Fruit fly (Drosophila melanogaster) whole organism, prepupa: ENCODE measurements around the gene CG42238.

ENCODE experiments used
- Blimp-1 ChIP-seq: fragments of 200-800 bp; sonication (Bioruptor generic); optimal IDR thresholded peaks from 3 replicates; lab custom pipeline; 2017; ENCODE audit warnings: missing biosample characterization, missing genetic modification characterization, mild to moderate bottlenecking, moderate library complexity, missing genetic modification reagents
- CG10631 ChIP-seq: fragments of 200-800 bp; sonication (Bioruptor generic); optimal IDR thresholded peaks from 2 replicates; lab custom pipeline; 2016; ENCODE audit warnings: missing biosample characterization, missing genetic modification characterization
- CG10669 ChIP-seq: fragments of 200-800 bp; sonication (Bioruptor generic); optimal IDR thresholded peaks from 3 replicates; lab custom pipeline; 2018; ENCODE audit warnings: missing biosample characterization, mild to moderate bottlenecking, missing genetic modification characterization, moderate library complexity
- CG11294 ChIP-seq: fragments of 200-800 bp; sonication (Bioruptor generic); IDR thresholded peaks from 2 replicates; pipeline ENCODE4 v1.3.6; 2022; ENCODE audit warnings: missing biosample characterization, missing genetic modification characterization
- CG11762 ChIP-seq: fragments of 200-800 bp; sonication (Bioruptor generic); optimal IDR thresholded peaks from 3 replicates; lab custom pipeline; 2016; ENCODE audit warnings: missing biosample characterization, missing genetic modification characterization; ENCODE audit not compliant: insufficient read depth
- CG15336 ChIP-seq: fragments of 200-800 bp; sonication (Bioruptor generic); IDR thresholded peaks from 2 replicates; pipeline ENCODE4 v1.3.6; 2022; ENCODE audit warnings: missing biosample characterization, missing genetic modification characterization
- CG3032 ChIP-seq: fragments of 200-800 bp; optimal IDR thresholded peaks from 2 replicates; lab custom pipeline; 2019; ENCODE audit warnings: missing biosample characterization, mild to moderate bottlenecking, missing genetic modification characterization, moderate library complexity
- CG32006 ChIP-seq: fragments of 200-800 bp; sonication (Bioruptor generic); optimal IDR thresholded peaks from 3 replicates; lab custom pipeline; 2017; ENCODE audit warnings: missing biosample characterization, mild to moderate bottlenecking, missing genetic modification characterization
- CG34406 ChIP-seq: fragments of 200-800 bp; sonication (Bioruptor generic); optimal IDR thresholded peaks from 3 replicates; lab custom pipeline; 2016; ENCODE audit warnings: missing biosample characterization, missing genetic modification characterization
- CG3919 ChIP-seq: fragments of 200-800 bp; sonication (Bioruptor generic); optimal IDR thresholded peaks from 3 replicates; lab custom pipeline; 2016; ENCODE audit warnings: missing biosample characterization, missing genetic modification characterization
- CG4318 ChIP-seq: fragments of 200-800 bp; sonication (Bioruptor generic); optimal IDR thresholded peaks from 3 replicates; lab custom pipeline; 2017; ENCODE audit warnings: missing biosample characterization, mild to moderate bottlenecking, missing genetic modification characterization
- CG6163 ChIP-seq: fragments of 200-800 bp; sonication (Bioruptor generic); IDR thresholded peaks from 3 replicates; pipeline ENCODE4 v1.3.6; 2022; ENCODE audit warnings: missing biosample characterization, missing genetic modification characterization
- CG6792 ChIP-seq: fragments of 200-800 bp; sonication (Bioruptor generic); optimal IDR thresholded peaks from 3 replicates; lab custom pipeline; 2016; ENCODE audit warnings: missing biosample characterization, missing genetic modification characterization
- CG6808 ChIP-seq: fragments of 200-800 bp; sonication (Bioruptor generic); optimal IDR thresholded peaks from 3 replicates; lab custom pipeline; 2017; ENCODE audit warnings: missing biosample characterization, missing genetic modification characterization, mild to moderate bottlenecking, moderate library complexity, missing genetic modification reagents
- CG7368 ChIP-seq: fragments of 200-800 bp; sonication (Bioruptor generic); optimal IDR thresholded peaks from 3 replicates; lab custom pipeline; 2016; ENCODE audit warnings: missing biosample characterization, missing genetic modification characterization
- CG8119 ChIP-seq: fragments of 200-800 bp; sonication (Bioruptor generic); IDR thresholded peaks from 3 replicates; pipeline ENCODE4 v1.3.6; 2022; ENCODE audit warnings: missing biosample characterization, missing genetic modification characterization
- CG8319 ChIP-seq: fragments of 200-800 bp; sonication (Bioruptor generic); optimal IDR thresholded peaks from 3 replicates; lab custom pipeline; 2016; ENCODE audit warnings: missing biosample characterization, missing genetic modification characterization
- CG9139 ChIP-seq: fragments of 200-800 bp; sonication (Bioruptor generic); optimal IDR thresholded peaks from 3 replicates; lab custom pipeline; 2017; ENCODE audit warnings: missing biosample characterization, mild to moderate bottlenecking, missing genetic modification characterization
- Eip75B ChIP-seq: fragments of 200-800 bp; sonication (Bioruptor generic); optimal IDR thresholded peaks from 3 replicates; lab custom pipeline; 2016; ENCODE audit warnings: missing biosample characterization, missing genetic modification characterization
- Eip93F ChIP-seq: fragments of 200-800 bp; sonication (Bioruptor generic); optimal IDR thresholded peaks from 2 replicates; lab custom pipeline; 2016; ENCODE audit warnings: missing biosample characterization, mild to moderate bottlenecking, missing genetic modification characterization
- Ets21C ChIP-seq: fragments of 200-800 bp; sonication (Bioruptor generic); optimal IDR thresholded peaks from 3 replicates; lab custom pipeline; 2016; ENCODE audit warnings: missing biosample characterization, missing genetic modification characterization
- Ets96B ChIP-seq: fragments of 200-800 bp; optimal IDR thresholded peaks from 2 replicates; lab custom pipeline; 2019; ENCODE audit warnings: missing biosample characterization, mild to moderate bottlenecking, missing genetic modification characterization, moderate library complexity
- Gug ChIP-seq: fragments of 200-800 bp; sonication (Bioruptor generic); IDR thresholded peaks from 2 replicates; pipeline ENCODE4 v1.3.6; 2022; ENCODE audit warnings: missing biosample characterization, missing genetic modification characterization
- Hr39 ChIP-seq: fragments of 200-800 bp; sonication (Bioruptor generic); optimal IDR thresholded peaks from 2 replicates; lab custom pipeline; 2016; ENCODE audit warnings: missing biosample characterization, missing genetic modification characterization
- Hr4 ChIP-seq: fragments of 200-800 bp; sonication (Bioruptor generic); optimal IDR thresholded peaks from 3 replicates; lab custom pipeline; 2016; ENCODE audit warnings: missing biosample characterization, missing genetic modification characterization
- Lpt ChIP-seq: fragments of 200-800 bp; sonication (Bioruptor generic); optimal IDR thresholded peaks from 3 replicates; lab custom pipeline; 2016; ENCODE audit warnings: missing biosample characterization, missing genetic modification characterization
- Met ChIP-seq: fragments of 200-800 bp; sonication (Bioruptor generic); optimal IDR thresholded peaks from 3 replicates; lab custom pipeline; 2016; ENCODE audit warnings: missing biosample characterization, missing genetic modification characterization
- OdsH ChIP-seq: fragments of 200-800 bp; sonication (Bioruptor generic); optimal IDR thresholded peaks from 3 replicates; lab custom pipeline; 2016; ENCODE audit warnings: missing biosample characterization, missing genetic modification characterization
- Smox ChIP-seq: fragments of 200-800 bp; sonication (Bioruptor generic); optimal IDR thresholded peaks from 3 replicates; lab custom pipeline; 2016; ENCODE audit warnings: missing biosample characterization, missing genetic modification characterization
- Sox102F ChIP-seq: fragments of 200-800 bp; sonication (Bioruptor generic); optimal IDR thresholded peaks from 2 replicates; lab custom pipeline; 2016; ENCODE audit warnings: missing biosample characterization, mild to moderate bottlenecking, missing genetic modification characterization
- Sox14 ChIP-seq: fragments of 200-800 bp; sonication (Bioruptor generic); optimal IDR thresholded peaks from 3 replicates; lab custom pipeline; 2016; ENCODE audit warnings: missing biosample characterization, missing genetic modification characterization
- Sox15 ChIP-seq: fragments of 200-800 bp; sonication (Bioruptor generic); optimal IDR thresholded peaks from 3 replicates; lab custom pipeline; 2016; ENCODE audit warnings: missing biosample characterization, missing genetic modification characterization
- achi ChIP-seq: fragments of 200-800 bp; sonication (Bioruptor generic); optimal IDR thresholded peaks from 3 replicates; lab custom pipeline; 2016; ENCODE audit warnings: missing biosample characterization, missing genetic modification characterization
- acj6 ChIP-seq: fragments of 200-800 bp; sonication (Bioruptor generic); optimal IDR thresholded peaks from 3 replicates; lab custom pipeline; 2016; ENCODE audit warnings: missing biosample characterization, missing genetic modification characterization
- cyc ChIP-seq: fragments of 200-800 bp; sonication (Bioruptor generic); optimal IDR thresholded peaks from 3 replicates; lab custom pipeline; 2016; ENCODE audit warnings: missing biosample characterization, missing genetic modification characterization
- eg ChIP-seq: fragments of 200-800 bp; sonication (Bioruptor generic); IDR thresholded peaks from 3 replicates; pipeline ENCODE4 v1.3.6; 2022; ENCODE audit warnings: missing biosample characterization, missing genetic modification characterization
- fd59A ChIP-seq: fragments of 200-800 bp; sonication (Bioruptor generic); optimal IDR thresholded peaks from 2 replicates; lab custom pipeline; 2017; ENCODE audit warnings: missing biosample characterization, mild to moderate bottlenecking, missing genetic modification characterization, missing genetic modification reagents
- fd85E ChIP-seq: fragments of 200-800 bp; sonication (Bioruptor generic); optimal IDR thresholded peaks from 3 replicates; lab custom pipeline; 2016; ENCODE audit warnings: missing biosample characterization, missing genetic modification characterization
- fkh ChIP-seq: fragments of 200-800 bp; sonication (Bioruptor generic); optimal IDR thresholded peaks from 3 replicates; lab custom pipeline; 2017; ENCODE audit warnings: missing biosample characterization, mild to moderate bottlenecking, missing genetic modification characterization, moderate library complexity
- lz ChIP-seq: fragments of 200-800 bp; sonication (Bioruptor generic); optimal IDR thresholded peaks from 3 replicates; lab custom pipeline; 2016; ENCODE audit warnings: missing biosample characterization, missing genetic modification characterization
- pdm3 ChIP-seq: fragments of 200-800 bp; sonication (Bioruptor generic); optimal IDR thresholded peaks from 3 replicates; lab custom pipeline; 2016; ENCODE audit warnings: missing biosample characterization, missing genetic modification characterization
- spab ChIP-seq: fragments of 200-800 bp; sonication (Bioruptor generic); optimal IDR thresholded peaks from 2 replicates; lab custom pipeline; 2017; ENCODE audit warnings: missing biosample characterization, mild to moderate bottlenecking, missing genetic modification characterization, missing genetic modification reagents
- ss ChIP-seq, 2 experiments: fragments of 200-800 bp; sonication (Bioruptor generic); optimal IDR thresholded peaks; 2 replicates in 1 of 2; 3 replicates in 1 of 2; lab custom pipeline; 2017 to 2018; ENCODE audit warnings: mild to moderate bottlenecking in 2 of 2, missing biosample characterization in 2 of 2, missing genetic modification characterization in 2 of 2, moderate library complexity in 1 of 2
- svp ChIP-seq: fragments of 200-800 bp; sonication (Bioruptor generic); peaks from one replicate; lab custom pipeline; 2016; ENCODE audit warnings: missing biosample characterization, missing genetic modification characterization
- topi ChIP-seq: fragments of 200-800 bp; sonication (Bioruptor generic); optimal IDR thresholded peaks from 3 replicates; lab custom pipeline; 2016; ENCODE audit warnings: missing biosample characterization, missing genetic modification characterization
- vri ChIP-seq: fragments of 200-800 bp; sonication (Bioruptor generic); optimal IDR thresholded peaks from 3 replicates; lab custom pipeline; 2016; ENCODE audit warnings: missing biosample characterization, mild to moderate bottlenecking, missing genetic modification characterization

CG42238 gene

dm6 chr2L:21040719-21041118 lies 11.2 kb downstream of the CG42238 start:
- no peak for TF ChIP-seq OdsH (GFP tag; lab: Kevin White, UChicago)
- no peak for TF ChIP-seq Ets96B (tag; lab: Kevin White, UChicago)
- no peak for TF ChIP-seq CG6163 (GFP tag; lab: Robert Waterston, UW)
- TF ChIP-seq CG9139 (GFP tag; lab: Kevin White, UChicago), result no peak
- TF ChIP-seq Lpt (GFP tag; lab: Kevin White, UChicago), result no peak
- no peak for TF ChIP-seq Sox102F
- TF ChIP-seq fkh (GFP tag; lab: Kevin White, UChicago), result peak; percentile 22

- TF ChIP-seq vri (GFP tag; lab: Kevin White, UChicago), result no peak
- no peak for TF ChIP-seq CG6808 (GFP tag; lab: Kevin White, UChicago)
- no peak for TF ChIP-seq svp (GFP tag; lab: Kevin White, UChicago)
- TF ChIP-seq fkh (GFP tag; lab: Kevin White, UChicago), result peak; percentile 75
- TF ChIP-seq CG6163 (GFP tag; lab: Robert Waterston, UW), result no peak
Observed at dm6 chr2L:21039569-21040159, 12.3 kb downstream of the CG42238 start.

- TF ChIP-seq spab (GFP tag; lab: Kevin White, UChicago), result no peak
- TF ChIP-seq acj6 (GFP tag; lab: Kevin White, UChicago), result no peak
- TF ChIP-seq fd59A (GFP tag; lab: Kevin White, UChicago), result no peak
- TF ChIP-seq Eip75B (GFP tag; lab: Kevin White, UChicago), result peak; percentile 24
- TF ChIP-seq CG6808 (GFP tag; lab: Kevin White, UChicago), result no peak
- TF ChIP-seq Hr39 (GFP tag; lab: Kevin White, UChicago), result peak; percentile 12
- peak; percentile 10 for TF ChIP-seq Sox14 (GFP tag; lab: Kevin White, UChicago)
- no peak for TF ChIP-seq Lpt (GFP tag; lab: Kevin White, UChicago)
- TF ChIP-seq pdm3, result peak; percentile 19
- peak; percentile 3 for TF ChIP-seq achi (GFP tag; lab: Kevin White, UChicago)
- TF ChIP-seq CG3919 (GFP tag; lab: Kevin White, UChicago), result peak; percentile 28
- peak; percentile 56 for TF ChIP-seq fkh (GFP tag; lab: Kevin White, UChicago)
- no peak for TF ChIP-seq CG7368 (GFP tag; lab: Kevin White, UChicago)
- TF ChIP-seq Blimp-1 (GFP tag; lab: Kevin White, UChicago), result no peak
- TF ChIP-seq fd85E (GFP tag; lab: Kevin White, UChicago), result no peak
- no peak for TF ChIP-seq Sox15 (GFP tag; lab: Kevin White, UChicago)
- peak; percentile 24 for TF ChIP-seq Met (GFP tag; lab: Kevin White, UChicago)
- TF ChIP-seq CG15336 (GFP tag; lab: Robert Waterston, UW), result peak; percentile 44; the same call in 1 of the 2 replicates
- TF ChIP-seq ss (GFP tag; optimal IDR thresholded peaks at IDR 0.05; lab: Kevin White, UChicago), result no peak
- TF ChIP-seq CG6792 (GFP tag; lab: Kevin White, UChicago), result peak; percentile 28
- TF ChIP-seq CG10631, result no peak
- no peak for TF ChIP-seq CG3032
- TF ChIP-seq CG11294 (GFP tag; lab: Robert Waterston, UW), result no peak
- peak; percentile 20 for TF ChIP-seq lz (GFP tag; lab: Kevin White, UChicago)
- TF ChIP-seq CG9139 (GFP tag; lab: Kevin White, UChicago), result no peak
- peak; percentile 32 for TF ChIP-seq topi (GFP tag; lab: Kevin White, UChicago)
- TF ChIP-seq eg (GFP tag; lab: Robert Waterston, UW), result peak; percentile 52; the same call in 2 of the 3 replicates
- no peak for TF ChIP-seq Eip93F (GFP tag; lab: Kevin White, UChicago)
- TF ChIP-seq CG34406, result no peak
- TF ChIP-seq Gug (GFP tag; lab: Robert Waterston, UW), result 0 out of 2 replicates have a peak, but pooled peaks have one; percentile 14
- peak; percentile 15 for TF ChIP-seq CG10669 (GFP tag; lab: Kevin White, UChicago)
- peak; percentile 25 for TF ChIP-seq Hr4
- TF ChIP-seq cyc (GFP tag; lab: Kevin White, UChicago), result peak; percentile 17
- TF ChIP-seq Smox, result peak; percentile 28
- TF ChIP-seq CG4318 (GFP tag; lab: Kevin White, UChicago), result no peak
- TF ChIP-seq Sox102F, result peak; percentile 35
- TF ChIP-seq CG11762, result no peak
- TF ChIP-seq CG8119 (GFP tag; lab: Robert Waterston, UW), result peak; percentile 32; the same call in 1 of the 3 replicates
- TF ChIP-seq Ets21C (GFP tag; lab: Kevin White, UChicago), result no peak
- TF ChIP-seq OdsH (GFP tag; lab: Kevin White, UChicago), result peak; percentile 44
- TF ChIP-seq CG32006 (GFP tag; lab: Kevin White, UChicago), result no peak
- no peak for TF ChIP-seq vri (GFP tag; lab: Kevin White, UChicago)
- no peak for TF ChIP-seq CG8319 (GFP tag; lab: Kevin White, UChicago)
Observed at dm6 chr2L:21038723-21039122, 13.2 kb downstream of the CG42238 start.
